Fruit fly (Drosophila melanogaster): ENCODE results near the gene Smn.

The Smn gene

dm6 chr3L:16615132-16615709, 33.9 kb upstream of the Smn start, which contains the start of gene Mo25 (continued):
- TF ChIP-seq CG15011 (GFP tag; optimal IDR thresholded peaks at IDR 0.05) = no peak
- no peak for TF ChIP-seq Ravus (GFP tag; IDR thresholded peaks at IDR 0.05)
- peak; percentile 82 for TF ChIP-seq sqz (GFP tag; optimal IDR thresholded peaks at IDR 0.05)
- peak; percentile 26 for TF ChIP-seq CG10431 (GFP tag; optimal IDR thresholded peaks at IDR 0.05)
- peak; percentile 59 for TF ChIP-seq Sry-δ (GFP tag; optimal IDR thresholded peaks at IDR 0.05)
- TF ChIP-seq run (tag; optimal IDR thresholded peaks at IDR 0.05) = no peak
- TF ChIP-seq grau (tag; optimal IDR thresholded peaks at IDR 0.05) = peak; percentile 50
- no peak for TF ChIP-seq tgo (GFP tag; IDR thresholded peaks at IDR 0.05)
- TF ChIP-seq Poxn (GFP tag; IDR thresholded peaks at IDR 0.05) = no peak
- TF ChIP-seq zen2 (GFP tag; IDR thresholded peaks at IDR 0.05; ENCODE audit: partially characterized antibody) = peak; percentile 57; the same call in 2 of the 3 replicates
- TF ChIP-seq CG15601 (tag; optimal IDR thresholded peaks at IDR 0.05) = peak; percentile 60
- TF ChIP-seq eve (GFP tag; optimal IDR thresholded peaks at IDR 0.05) = no peak
- no peak for TF ChIP-seq hkb (optimal IDR thresholded peaks at IDR 0.05)
- TF ChIP-seq hkb (GFP tag; IDR thresholded peaks at IDR 0.05) = no peak
- no peak for TF ChIP-seq cad (GFP tag; optimal IDR thresholded peaks at IDR 0.05)
- peak; percentile 52 for TF ChIP-seq CG4424 (GFP tag; optimal IDR thresholded peaks at IDR 0.05)
- peak; percentile 58 for TF ChIP-seq Fer3 (tag; optimal IDR thresholded peaks at IDR 0.05)
- no peak for TF ChIP-seq pita (GFP tag; optimal IDR thresholded peaks at IDR 0.05)
- TF ChIP-seq CG31441 (GFP tag; IDR thresholded peaks at IDR 0.05) = peak; percentile 36; the same call in 1 of the 2 replicates
- TF ChIP-seq nerfin-2 (GFP tag; IDR thresholded peaks at IDR 0.05; ENCODE audit: partially characterized antibody) = no peak
- TF ChIP-seq wek (GFP tag; optimal IDR thresholded peaks at IDR 0.05) = no peak
- no peak for TF ChIP-seq CG15269 (tag; optimal IDR thresholded peaks at IDR 0.05)
- TF ChIP-seq ara (GFP tag; IDR thresholded peaks at IDR 0.05) = no peak
- peak; percentile 83 for TF ChIP-seq Bgb (GFP tag; IDR thresholded peaks at IDR 0.05; ENCODE audit: partially characterized antibody)
- no peak for TF ChIP-seq CG11695 (GFP tag; IDR thresholded peaks at IDR 0.05)
- TF ChIP-seq en (GFP tag; optimal IDR thresholded peaks at IDR 0.05) = no peak
- TF ChIP-seq lmd (GFP tag; IDR thresholded peaks at IDR 0.05) = no peak; the same call in 1 of the 2 replicates
- TF ChIP-seq Blimp-1 (GFP tag; optimal IDR thresholded peaks at IDR 0.05) = peak; percentile 15
- no peak for TF ChIP-seq HmgD (GFP tag; optimal IDR thresholded peaks at IDR 0.05)
- peak; percentile 60; the same call in 1 of the 3 replicates for TF ChIP-seq CG7963 (GFP tag; IDR thresholded peaks at IDR 0.05; ENCODE audit: partially characterized antibody)
- TF ChIP-seq CG12659 (GFP tag; optimal IDR thresholded peaks at IDR 0.05) = peak; percentile 88
- TF ChIP-seq yki (optimal IDR thresholded peaks at IDR 0.05) = no peak
- TF ChIP-seq CG17912 (GFP tag; optimal IDR thresholded peaks at IDR 0.05) = peak; percentile 36
- no peak for TF ChIP-seq CkIIα-i1 (GFP tag; IDR thresholded peaks at IDR 0.05)
- TF ChIP-seq corto (GFP tag; optimal IDR thresholded peaks at IDR 0.05) = no peak
- no peak for TF ChIP-seq CG7372 (GFP tag; IDR thresholded peaks at IDR 0.05)
- peak; percentile 71 for TF ChIP-seq CG14710 (tag; optimal IDR thresholded peaks at IDR 0.05)
- TF ChIP-seq MTF-1 (GFP tag; optimal IDR thresholded peaks at IDR 0.05; ENCODE audit: borderline replicate concordance) = no peak
- no peak for TF ChIP-seq CG9609 (GFP tag; optimal IDR thresholded peaks at IDR 0.05)
- TF ChIP-seq CG14441 (GFP tag; IDR thresholded peaks at IDR 0.05) = no peak
- TF ChIP-seq stwl (tag; optimal IDR thresholded peaks at IDR 0.05) = peak; percentile 96
- no peak for TF ChIP-seq Oli (tag; optimal IDR thresholded peaks at IDR 0.05)
- TF ChIP-seq CG8388 (GFP tag; optimal IDR thresholded peaks at IDR 0.05) = peak; percentile 11
- no peak for TF ChIP-seq CG3726 (GFP tag; IDR thresholded peaks at IDR 0.05)
- no peak for TF ChIP-seq h (optimal IDR thresholded peaks at IDR 0.05)
- TF ChIP-seq dysf (GFP tag; IDR thresholded peaks at IDR 0.05) = 0 out of 3 replicates have a peak, but pooled peaks have one; percentile 36
- no peak for TF ChIP-seq cas (GFP tag; IDR thresholded peaks at IDR 0.05)
- TF ChIP-seq dimm (GFP tag; IDR thresholded peaks at IDR 0.05) = no peak
- no peak for TF ChIP-seq twi (tag; optimal IDR thresholded peaks at IDR 0.05)
- TF ChIP-seq bbx (GFP tag; IDR thresholded peaks at IDR 0.05; ENCODE audit: partially characterized antibody) = peak; percentile 79
- no peak for TF ChIP-seq ase (GFP tag; IDR thresholded peaks at IDR 0.05)

Measured in whole organism, embryonic.